Worm (Caenorhabditis elegans) whole organism, L4 larva: Measurements from ENCODE around the gene yju-2.
A peak's percentile ranks its signal among the peaks of the same experiment; 100 is the strongest.

Source experiments
- F44E2.7 ChIP-seq: fragments of 200-800 bp; sonication (Bioruptor generic); IDR thresholded peaks from 2 replicates; pipeline ENCODE4 v2.1.2; 2022; ENCODE audit warnings: missing genetic modification characterization, missing compliant biosample characterization
- Y5F2A.4 ChIP-seq: fragments of 200-800 bp; sonication (Bioruptor generic); optimal IDR thresholded peaks from 2 replicates; lab custom pipeline; 2018; ENCODE audit warnings: mild to moderate bottlenecking, missing genetic modification characterization, missing compliant biosample characterization
- Y75B8A.6 ChIP-seq: fragments of 200-800 bp; sonication (Bioruptor generic); IDR thresholded peaks from 2 replicates; pipeline ENCODE4 v1.3.6; 2022; ENCODE audit warnings: missing genetic modification reagents, missing genetic modification characterization, missing compliant biosample characterization
- ZK546.5 ChIP-seq, 2 experiments: sonication (generic microtip); optimal IDR thresholded peaks; 2 replicates each; lab custom pipeline; 2017; ENCODE audit warnings: missing biosample characterization in 2 of 2, missing genetic modification characterization in 2 of 2
- aha-1 ChIP-seq: fragments of 150-350 bp; peaks from one replicate; lab custom pipeline; 2014; ENCODE audit warnings: missing biosample characterization, missing genetic modification characterization
- attf-4 ChIP-seq: sonication (generic microtip); optimal IDR thresholded peaks from 3 replicates; lab custom pipeline; 2017; ENCODE audit warnings: missing biosample characterization, missing genetic modification characterization
- cey-2 ChIP-seq: sonication (generic microtip); optimal IDR thresholded peaks from 3 replicates; lab custom pipeline; 2017; ENCODE audit warnings: missing genetic modification characterization, mild to moderate bottlenecking, missing compliant biosample characterization, antibody characterized with exemption, borderline replicate concordance; ENCODE audit not compliant: insufficient read depth
- daf-16 ChIP-seq, 3 experiments: sonication (generic microtip); optimal IDR thresholded peaks; 2 replicates each; lab custom pipeline; 2016 to 2017; ENCODE audit warnings: missing genetic modification characterization in 3 of 3, missing genetic modification reagents in 3 of 3, mild to moderate bottlenecking in 2 of 3, missing compliant biosample characterization in 2 of 3, missing biosample characterization in 1 of 3, moderate library complexity in 1 of 3
- dmd-6 ChIP-seq: fragments of 200-800 bp; sonication (Bioruptor generic); IDR thresholded peaks from 2 replicates; pipeline ENCODE4 v1.3.6; 2022; ENCODE audit warnings: missing genetic modification reagents, missing genetic modification characterization, missing compliant biosample characterization
- dmd-9 ChIP-seq: fragments of 200-800 bp; sonication (Bioruptor generic); IDR thresholded peaks from 2 replicates; pipeline ENCODE4 v1.3.6; 2022; ENCODE audit warnings: missing genetic modification reagents, missing genetic modification characterization, missing compliant biosample characterization
- dpl-1 ChIP-seq: fragments of 150-350 bp; optimal IDR thresholded peaks from 2 replicates; lab custom pipeline; 2014; ENCODE audit warnings: missing biosample characterization, missing genetic modification reagents, missing genetic modification characterization
- dve-1 ChIP-seq: sonication (generic microtip); optimal IDR thresholded peaks from 2 replicates; lab custom pipeline; 2017; ENCODE audit warnings: antibody characterized with exemption, mild to moderate bottlenecking, missing genetic modification characterization, missing compliant biosample characterization; ENCODE audit not compliant: insufficient read depth
- egl-43 ChIP-seq: fragments of 200-800 bp; sonication (Bioruptor generic); IDR thresholded peaks from 2 replicates; pipeline ENCODE4 v1.3.6; 2022; ENCODE audit warnings: missing genetic modification reagents, missing genetic modification characterization, missing compliant biosample characterization
- gei-8 ChIP-seq: fragments of 200-800 bp; sonication (Bioruptor generic); optimal IDR thresholded peaks from 2 replicates; lab custom pipeline; 2018; ENCODE audit warnings: mild to moderate bottlenecking, missing genetic modification characterization, missing compliant biosample characterization
- hif-1 ChIP-seq, 2 experiments: sonication (generic microtip); optimal IDR thresholded peaks; 2 replicates each; lab custom pipeline; 2016 to 2017; ENCODE audit warnings: missing compliant biosample characterization in 2 of 2, missing genetic modification characterization in 2 of 2, missing genetic modification reagents in 2 of 2, missing genotype in 2 of 2, mild to moderate bottlenecking in 1 of 2
- hlh-11 ChIP-seq: fragments of 200-800 bp; sonication (Bioruptor generic); optimal IDR thresholded peaks from 2 replicates; lab custom pipeline; 2018; ENCODE audit warnings: mild to moderate bottlenecking, missing genetic modification characterization, missing compliant biosample characterization
- hlh-30 ChIP-seq: sonication (generic microtip); optimal IDR thresholded peaks from 2 replicates; lab custom pipeline; 2017; ENCODE audit warnings: antibody characterized with exemption, mild to moderate bottlenecking, missing genetic modification characterization, missing compliant biosample characterization; ENCODE audit not compliant: insufficient read depth
- jun-1 ChIP-seq: fragments of 150-350 bp; optimal IDR thresholded peaks from 2 replicates; lab custom pipeline; 2014; ENCODE audit warnings: missing biosample characterization, missing genetic modification reagents, missing genetic modification characterization
- lin-1 ChIP-seq: fragments of 200-800 bp; sonication (Bioruptor generic); IDR thresholded peaks from 2 replicates; pipeline ENCODE4 v1.3.6; 2022; ENCODE audit warnings: missing genetic modification reagents, missing genetic modification characterization, missing compliant biosample characterization
- lin-13 ChIP-seq: fragments of 150-350 bp; optimal IDR thresholded peaks from 2 replicates; lab custom pipeline; 2014; ENCODE audit warnings: missing biosample characterization, missing genetic modification reagents, missing genetic modification characterization
- lin-15B ChIP-seq: fragments of 150-350 bp; sonication (generic microtip); optimal IDR thresholded peaks from 3 replicates; lab custom pipeline; 2014; ENCODE audit warnings: missing biosample characterization, missing genetic modification characterization
- lsy-2 ChIP-seq, 2 experiments: fragments of 150-350 bp in 1 of 2; sonication (generic microtip) in 1 of 2; optimal IDR thresholded peaks; 2 replicates each; lab custom pipeline; 2014 to 2017; ENCODE audit warnings: missing biosample characterization in 2 of 2, missing genetic modification characterization in 2 of 2
- madf-9 ChIP-seq: fragments of 200-800 bp; sonication (Bioruptor generic); conservative IDR thresholded peaks from 2 replicates; pipeline ENCODE4 v1.3.6; 2022; ENCODE audit warnings: missing genetic modification reagents, missing genetic modification characterization, missing compliant biosample characterization
- mdl-1 ChIP-seq, 2 experiments: fragments of 150-350 bp in 1 of 2; sonication (generic microtip) in 1 of 2; optimal IDR thresholded peaks; 2 replicates each; lab custom pipeline; 2014 to 2017; ENCODE audit warnings: missing biosample characterization in 2 of 2, missing genetic modification characterization in 2 of 2
- mep-1 ChIP-seq: fragments of 150-350 bp; sonication (generic microtip); optimal IDR thresholded peaks from 3 replicates; lab custom pipeline; 2014; ENCODE audit warnings: missing biosample characterization, missing genetic modification characterization
- mxl-3 ChIP-seq: fragments of 200-800 bp; sonication (Bioruptor generic); optimal IDR thresholded peaks from 2 replicates; lab custom pipeline; 2018; ENCODE audit warnings: mild to moderate bottlenecking, missing genetic modification characterization, missing compliant biosample characterization
- nhr-10 ChIP-seq: fragments of 150-350 bp; optimal IDR thresholded peaks from 2 replicates; lab custom pipeline; 2014; ENCODE audit warnings: missing biosample characterization, missing genetic modification characterization
- nhr-25 ChIP-seq: sonication (generic microtip); optimal IDR thresholded peaks from 2 replicates; lab custom pipeline; 2017; ENCODE audit warnings: missing genetic modification characterization, mild to moderate bottlenecking, missing compliant biosample characterization, antibody characterized with exemption, moderate library complexity, borderline replicate concordance; ENCODE audit not compliant: insufficient read depth
- nhr-28 ChIP-seq: fragments of 150-350 bp; optimal IDR thresholded peaks from 2 replicates; lab custom pipeline; 2014; ENCODE audit warnings: missing biosample characterization, missing genetic modification characterization
- nhr-42 ChIP-seq: fragments of 200-800 bp; sonication (Bioruptor generic); IDR thresholded peaks from 2 replicates; pipeline ENCODE4 v1.3.6; 2022; ENCODE audit warnings: missing genetic modification characterization, missing compliant biosample characterization
- nhr-6 ChIP-seq: fragments of 150-350 bp; optimal IDR thresholded peaks from 2 replicates; lab custom pipeline; 2014; ENCODE audit warnings: missing biosample characterization, missing genetic modification characterization
- nhr-77 ChIP-seq: fragments of 150-350 bp; optimal IDR thresholded peaks from 2 replicates; lab custom pipeline; 2014; ENCODE audit warnings: missing biosample characterization, missing genetic modification characterization
- php-3 ChIP-seq: fragments of 200-800 bp; sonication (Bioruptor generic); IDR thresholded peaks from 2 replicates; pipeline ENCODE4 v1.3.6; 2022; ENCODE audit warnings: missing genetic modification reagents, missing genetic modification characterization, missing compliant biosample characterization
- snpc-1.2 ChIP-seq: fragments of 200-800 bp; sonication (Bioruptor generic); IDR thresholded peaks from 2 replicates; pipeline ENCODE4 v1.3.6; 2022; ENCODE audit warnings: missing genetic modification reagents, missing genetic modification characterization, missing compliant biosample characterization
- tra-1 ChIP-seq: fragments of 200-800 bp; sonication (Bioruptor generic); IDR thresholded peaks from 2 replicates; pipeline ENCODE4 v1.3.6; 2022; ENCODE audit warnings: missing genetic modification reagents, missing genetic modification characterization, missing compliant biosample characterization
- unc-62 ChIP-seq, 3 experiments: fragments of 150-350 bp in 1 of 3; sonication (generic microtip); optimal IDR thresholded peaks in 2 of 3; peaks in 1 of 3; 1 replicate in 1 of 3; 2 replicates in 2 of 3; lab custom pipeline; 2014 to 2017; ENCODE audit warnings: missing biosample characterization in 3 of 3, missing genetic modification characterization in 3 of 3, missing genetic modification reagents in 3 of 3, missing genotype in 1 of 3
- zag-1 ChIP-seq: fragments of 150-350 bp; optimal IDR thresholded peaks from 2 replicates; lab custom pipeline; 2014; ENCODE audit warnings: missing biosample characterization, missing genetic modification characterization
- ztf-11 ChIP-seq: fragments of 150-350 bp; optimal IDR thresholded peaks from 2 replicates; lab custom pipeline; 2014; ENCODE audit warnings: missing biosample characterization, missing genetic modification characterization

Gene yju-2

ce11 chrIII:7199467-7199866 is 15.3 kb downstream of the yju-2 start:
- TF ChIP-seq php-3 (no peak), cey-2 (tag; lab: Kevin White, UChicago) (peak; percentile 17), mep-1 (peak; percentile 25), lin-15B (no peak), dve-1 (tag; lab: Kevin White, UChicago) (peak; percentile 17)

ce11 chrIII:7201378-7202256 is 17.5 kb downstream of the yju-2 start, which contains the start of gene dpy-31:
Gene dpy-31 (plus strand): TSS chrIII:7202206.
- TF ChIP-seq dmd-6 (GFP tag; lab: Robert Waterston, UW), result no peak
- TF ChIP-seq attf-4, result no peak
- peak; percentile 12 for TF ChIP-seq nhr-77
- peak; percentile 13 for TF ChIP-seq hlh-11 (tag; lab: Kevin White, UChicago)
- TF ChIP-seq Y5F2A.4 (GFP tag; lab: Kevin White, UChicago), result no peak
- no peak for TF ChIP-seq madf-9
- TF ChIP-seq zag-1 (tag; lab: Kevin White, UChicago), result no peak
- TF ChIP-seq snpc-1.2 (GFP tag; lab: Robert Waterston, UW), result no peak
- no peak for TF ChIP-seq jun-1 (tag; lab: Kevin White, UChicago)
- no peak for TF ChIP-seq mxl-3 (GFP tag; lab: Kevin White, UChicago)
- peak; percentile 6 for TF ChIP-seq nhr-10 (tag; lab: Kevin White, UChicago)
- TF ChIP-seq egl-43 (GFP tag; lab: Robert Waterston, UW), result no peak
- no peak for TF ChIP-seq ztf-11 (tag; lab: Kevin White, UChicago)
- TF ChIP-seq F44E2.7, result no peak
- TF ChIP-seq mep-1, result peak; percentile 58
- no peak for TF ChIP-seq ZK546.5 (tag; optimal IDR thresholded peaks at IDR 0.05; lab: Kevin White, UChicago)
- TF ChIP-seq nhr-42 (GFP tag; lab: Robert Waterston, UW), result no peak
- no peak for TF ChIP-seq nhr-6 (tag; lab: Kevin White, UChicago)
- TF ChIP-seq nhr-25, result peak; percentile 64
- peak; percentile 34 for TF ChIP-seq cey-2 (tag; lab: Kevin White, UChicago)
- TF ChIP-seq mdl-1 (tag; optimal IDR thresholded peaks at IDR 0.05; lab: Kevin White, UChicago), result peak in 1 of 2 experiments; percentile 15
- no peak for TF ChIP-seq daf-16 (GFP tag; optimal IDR thresholded peaks at IDR 0.05; lab: Kevin White, UChicago)
- no peak for TF ChIP-seq daf-16 (tag; optimal IDR thresholded peaks at IDR 0.05; lab: Kevin White, UChicago)
- no peak for TF ChIP-seq dmd-9 (GFP tag; lab: Robert Waterston, UW)
- peak; percentile 21 for TF ChIP-seq nhr-28 (tag; lab: Kevin White, UChicago)
- TF ChIP-seq Y75B8A.6 (GFP tag; lab: Robert Waterston, UW), result no peak
- TF ChIP-seq dve-1 (tag; lab: Kevin White, UChicago), result peak; percentile 40
- peak in 1 of 2 experiments; percentile 44 for TF ChIP-seq lsy-2 (tag; optimal IDR thresholded peaks at IDR 0.05; lab: Kevin White, UChicago)
- TF ChIP-seq hif-1 (tag; optimal IDR thresholded peaks at IDR 0.05; lab: Kevin White, UChicago), result no peak
- peak in 1 of 2 experiments; percentile 95 for TF ChIP-seq unc-62 (GFP tag; optimal IDR thresholded peaks at IDR 0.05 in 1 of 2; lab: Kevin White, UChicago)
- TF ChIP-seq unc-62 (tag; optimal IDR thresholded peaks at IDR 0.05; lab: Kevin White, UChicago), result no peak

ce11 chrIII:7203130-7203775 is 19.1 kb downstream of the yju-2 start:
- peak in 1 of 2 experiments; percentile 49 for TF ChIP-seq lsy-2 (tag; optimal IDR thresholded peaks at IDR 0.05; lab: Kevin White, UChicago)
- TF ChIP-seq aha-1 (tag; lab: Kevin White, UChicago), result peak; percentile 95
- peak; percentile 37 for TF ChIP-seq mxl-3 (GFP tag; lab: Kevin White, UChicago)
- TF ChIP-seq tra-1 (GFP tag; lab: Robert Waterston, UW), result 0 out of 2 replicates have a peak, but pooled peaks have one; percentile 37
- TF ChIP-seq dpl-1 (GFP tag; lab: Kevin White, UChicago), result peak; percentile 7
- peak; percentile 35 for TF ChIP-seq hlh-11 (tag; lab: Kevin White, UChicago)
- TF ChIP-seq lin-13 (GFP tag; lab: Kevin White, UChicago), result no peak
- no peak for TF ChIP-seq lin-1 (GFP tag; lab: Robert Waterston, UW)
- peak; percentile 66 for TF ChIP-seq nhr-28 (tag; lab: Kevin White, UChicago)
- TF ChIP-seq gei-8 (GFP tag; lab: Kevin White, UChicago), result no peak
- peak in 1 of 2 experiments; percentile 50 for TF ChIP-seq mdl-1 (tag; optimal IDR thresholded peaks at IDR 0.05; lab: Kevin White, UChicago)
- peak; percentile 17 for TF ChIP-seq hlh-30 (tag; lab: Kevin White, UChicago)
- TF ChIP-seq cey-2 (tag; lab: Kevin White, UChicago), result peak; percentile 73
